Worm (Caenorhabditis elegans): ENCODE results near the gene T06A1.1.

ce11 chrV:1964806-1965205, 39.4 kb upstream of the T06A1.1 start, which contains the start of gene srj-15:
- TF ChIP-seq madf-2 (tag; optimal IDR thresholded peaks at IDR 0.05), result no peak
- no peak for TF ChIP-seq pqm-1 (tag; optimal IDR thresholded peaks at IDR 0.05)
- TF ChIP-seq rnt-1 (tag; optimal IDR thresholded peaks at IDR 0.05), result no peak
- TF ChIP-seq ama-1 (optimal IDR thresholded peaks at IDR 0.05), result no peak
- TF ChIP-seq tbx-2 (tag; optimal IDR thresholded peaks at IDR 0.05), result no peak
